Fruit fly (Drosophila melanogaster): Measurements from ENCODE around the gene CG46339.

CG46339 gene

dm6 chr3R:26887155-26887554 lies 28.4 kb upstream of the CG46339 start:
- 0 out of 2 replicates have a peak, but pooled peaks have one; percentile 26 for TF ChIP-seq Awh (GFP tag; IDR thresholded peaks at IDR 0.05)
- TF ChIP-seq CG9876 (GFP tag; optimal IDR thresholded peaks at IDR 0.05): no peak
- peak in 1 of 2 experiments; percentile 68 for TF ChIP-seq tll (GFP tag; optimal IDR thresholded peaks at IDR 0.05)
- TF ChIP-seq PHDP (tag; optimal IDR thresholded peaks at IDR 0.05): no peak
- 0 out of 3 replicates have a peak, but pooled peaks have one; percentile 27 for TF ChIP-seq CG14860 (GFP tag; IDR thresholded peaks at IDR 0.05; ENCODE audit: partially characterized antibody)
- 0 out of 4 replicates have a peak, but pooled peaks have one; percentile 32 for TF ChIP-seq chinmo (GFP tag; IDR thresholded peaks at IDR 0.05; ENCODE audit: partially characterized antibody)
- peak; percentile 74 for TF ChIP-seq cad (GFP tag; optimal IDR thresholded peaks at IDR 0.05)

DNA sequence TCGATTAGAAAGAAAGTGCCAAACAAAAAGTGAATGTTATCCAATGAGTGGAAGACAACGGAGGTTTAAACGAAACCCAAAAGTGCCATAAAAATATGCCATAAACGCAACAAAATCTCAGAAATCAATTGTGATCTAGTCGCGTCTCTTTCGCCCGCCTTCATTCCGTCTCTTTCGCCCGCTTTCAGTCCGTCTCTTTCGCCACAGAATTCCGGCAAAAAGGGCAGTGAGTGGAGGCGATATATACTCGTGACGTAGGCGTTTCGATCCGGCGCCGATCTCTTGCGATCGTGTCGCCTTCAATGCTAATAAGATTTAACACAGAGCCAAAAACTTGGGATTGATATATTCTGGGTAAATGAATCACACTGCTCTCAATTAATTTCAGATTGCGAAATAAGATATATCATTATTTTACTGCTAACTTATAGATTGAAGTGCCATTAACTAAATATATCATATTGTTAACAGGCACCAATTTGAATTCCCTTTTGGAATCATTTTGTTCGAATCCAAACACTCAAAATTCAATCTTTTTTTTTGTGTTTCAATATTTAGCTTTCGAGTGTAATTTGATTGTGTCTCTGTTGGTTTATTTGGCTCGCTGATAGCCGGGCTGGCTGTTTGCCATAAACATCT lies 27.4 kb upstream of the CG46339 start:
- TF ChIP-seq chn (GFP tag; optimal IDR thresholded peaks at IDR 0.05) (no peak), pho (GFP tag; optimal IDR thresholded peaks at IDR 0.05) (peak; percentile 2), CG3847 (GFP tag; IDR thresholded peaks at IDR 0.05) (peak; percentile 41), E2f2 (GFP tag; IDR thresholded peaks at IDR 0.05) (0 out of 2 replicates have a peak, but pooled peaks have one; percentile 21), CG43689 (GFP tag; IDR thresholded peaks at IDR 0.05) (no peak), Dad (GFP tag; optimal IDR thresholded peaks at IDR 0.05) (no peak), dmrt99B (tag; optimal IDR thresholded peaks at IDR 0.05) (peak; percentile 67), cad (GFP tag; optimal IDR thresholded peaks at IDR 0.05) (peak; percentile 89), CG32532 (GFP tag; IDR thresholded peaks at IDR 0.05) (peak; percentile 54; the same call in 1 of the 2 replicates), Bteb2 (GFP tag; optimal IDR thresholded peaks at IDR 0.05) (peak; percentile 14), rib (GFP tag; IDR thresholded peaks at IDR 0.05) (no peak), CG6272 (GFP tag; IDR thresholded peaks at IDR 0.05) (0 out of 2 replicates have a peak, but pooled peaks have one; percentile 17), CG6813 (GFP tag; optimal IDR thresholded peaks at IDR 0.05) (peak; percentile 15), CG1529 (GFP tag; optimal IDR thresholded peaks at IDR 0.05) (peak; percentile 24), Pdp1 (GFP tag; optimal IDR thresholded peaks at IDR 0.05) (peak; percentile 29 to 34), Bgb (GFP tag; IDR thresholded peaks at IDR 0.05; ENCODE audit: partially characterized antibody) (no peak), CG12236 (GFP tag; optimal IDR thresholded peaks at IDR 0.05) (peak; percentile 9), HmgZ (tag; optimal IDR thresholded peaks at IDR 0.05) (peak; percentile 12), ase (GFP tag; IDR thresholded peaks at IDR 0.05) (no peak), CG5953 (GFP tag; IDR thresholded peaks at IDR 0.05) (peak; percentile 47; the same call in 1 of the 2 replicates), gro (GFP tag; optimal IDR thresholded peaks at IDR 0.05) (peak; percentile 13), odd (GFP tag; optimal IDR thresholded peaks at IDR 0.05) (peak; percentile 35), CG12942 (GFP tag; optimal IDR thresholded peaks at IDR 0.05) (peak; percentile 18), NFAT (GFP tag; IDR thresholded peaks at IDR 0.05) (no peak), pzg (GFP tag; optimal IDR thresholded peaks at IDR 0.05) (no peak), phol (tag; optimal IDR thresholded peaks at IDR 0.05) (peak; percentile 41), dpn (GFP tag; optimal IDR thresholded peaks at IDR 0.05) (peak; percentile 48 to 56), CG7839 (tag; optimal IDR thresholded peaks at IDR 0.05) (peak; percentile 67), CG18011 (GFP tag; optimal IDR thresholded peaks at IDR 0.05) (no peak), prd (optimal IDR thresholded peaks at IDR 0.05) (no peak), prd (GFP tag; IDR thresholded peaks at IDR 0.05) (peak; percentile 41; the same call in 1 of the 3 replicates), Vsx1 (GFP tag; optimal IDR thresholded peaks at IDR 0.05) (peak; percentile 50), CoRest (tag; optimal IDR thresholded peaks at IDR 0.05) (peak; percentile 70), CG7963 (GFP tag; IDR thresholded peaks at IDR 0.05; ENCODE audit: partially characterized antibody) (no peak), caup (GFP tag; optimal IDR thresholded peaks at IDR 0.05; ENCODE audit: severe bottlenecking) (no peak), CG8924 (tag; optimal IDR thresholded peaks at IDR 0.05) (peak; percentile 37), CG18599 (GFP tag; optimal IDR thresholded peaks at IDR 0.05) (peak; percentile 23), CG2120 (GFP tag; optimal IDR thresholded peaks at IDR 0.05) (peak; percentile 63), NfI (GFP tag; optimal IDR thresholded peaks at IDR 0.05) (peak; percentile 58), Meics (GFP tag; optimal IDR thresholded peaks at IDR 0.05) (peak; percentile 61), CG18262 (tag; optimal IDR thresholded peaks at IDR 0.05) (peak; percentile 53)
